Worm (Caenorhabditis elegans) whole organism, L1 larva: ENCODE measurements around the gene C23F12.9.

Experiments used
- C34B4.2 ChIP-seq: sonication (generic microtip); optimal IDR thresholded peaks from 2 replicates; lab custom pipeline; 2017; ENCODE audit warnings: mild to moderate bottlenecking, missing genetic modification characterization, missing compliant biosample characterization
- F16B12.6 ChIP-seq: fragments of 150-350 bp; optimal IDR thresholded peaks from 2 replicates; lab custom pipeline; 2014; ENCODE audit warnings: missing biosample characterization, missing genetic modification characterization
- Y116A8C.19 ChIP-seq: sonication (generic microtip); optimal IDR thresholded peaks from 2 replicates; lab custom pipeline; 2016; ENCODE audit warnings: missing compliant biosample characterization, missing genetic modification characterization, borderline replicate concordance
- aha-1 ChIP-seq: fragments of 150-350 bp; optimal IDR thresholded peaks from 2 replicates; lab custom pipeline; 2014; ENCODE audit warnings: missing biosample characterization, missing genetic modification characterization
- alr-1 ChIP-seq: fragments of 200-800 bp; sonication (Bioruptor generic); optimal IDR thresholded peaks from 2 replicates; lab custom pipeline; 2018; ENCODE audit warnings: borderline replicate concordance, mild to moderate bottlenecking, missing genetic modification characterization, missing compliant biosample characterization
- aly-2 ChIP-seq: fragments of 150-350 bp; optimal IDR thresholded peaks from 2 replicates; lab custom pipeline; 2014; ENCODE audit warnings: missing biosample characterization, missing genetic modification characterization
- blmp-1 ChIP-seq: fragments of 150-350 bp; optimal IDR thresholded peaks from 2 replicates; lab custom pipeline; 2014; ENCODE audit warnings: missing biosample characterization, missing genetic modification characterization
- ceh-90 ChIP-seq: sonication (generic microtip); optimal IDR thresholded peaks from 2 replicates; lab custom pipeline; 2016; ENCODE audit warnings: missing genetic modification characterization, missing compliant biosample characterization
- ces-1 ChIP-seq: fragments of 150-350 bp; optimal IDR thresholded peaks from 2 replicates; lab custom pipeline; 2014; ENCODE audit warnings: missing biosample characterization, missing genetic modification reagents, missing genetic modification characterization
- dpl-1 ChIP-seq, 3 experiments: fragments of 150-350 bp in 2 of 3; sonication (generic microtip) in 1 of 3; optimal IDR thresholded peaks; 2 replicates each; lab custom pipeline; 2014 to 2017; ENCODE audit warnings: missing biosample characterization in 3 of 3, missing genetic modification characterization in 3 of 3, missing genetic modification reagents in 3 of 3
- dsc-1 ChIP-seq: sonication (generic microtip); optimal IDR thresholded peaks from 2 replicates; lab custom pipeline; 2016; ENCODE audit warnings: mild to moderate bottlenecking, missing genetic modification characterization, missing compliant biosample characterization
- efl-1 ChIP-seq, 4 experiments: fragments of 150-350 bp; optimal IDR thresholded peaks in 3 of 4; peaks in 1 of 4; 1 replicate in 1 of 4; 2 replicates in 3 of 4; lab custom pipeline; 2014; ENCODE audit warnings: missing biosample characterization in 2 of 4, missing genetic modification characterization in 2 of 4, missing genetic modification reagents in 2 of 4
- egl-27 ChIP-seq, 2 experiments: fragments of 150-350 bp in 1 of 2; sonication (generic microtip); optimal IDR thresholded peaks; 3 replicates each; lab custom pipeline; 2017 to 2018; ENCODE audit warnings: missing biosample characterization in 2 of 2, missing genetic modification characterization in 2 of 2, missing genetic modification reagents in 2 of 2
- elt-2 ChIP-seq: sonication (generic microtip); optimal IDR thresholded peaks from 2 replicates; lab custom pipeline; 2016; ENCODE audit warnings: missing genetic modification characterization, mild to moderate bottlenecking, inconsistent platforms, missing compliant biosample characterization, missing genetic modification reagents
- fkh-10 ChIP-seq: sonication (generic microtip); optimal IDR thresholded peaks from 2 replicates; lab custom pipeline; 2017; ENCODE audit warnings: missing biosample characterization, missing genetic modification reagents, missing genetic modification characterization
- fkh-8 ChIP-seq: sonication (generic microtip); optimal IDR thresholded peaks from 2 replicates; lab custom pipeline; 2016; ENCODE audit warnings: mild to moderate bottlenecking, missing genetic modification characterization, missing compliant biosample characterization
- hlh-17 ChIP-seq: fragments of 200-800 bp; sonication (Bioruptor generic); optimal IDR thresholded peaks from 2 replicates; lab custom pipeline; 2018; ENCODE audit warnings: missing genetic modification characterization, mild to moderate bottlenecking, missing compliant biosample characterization, moderate library complexity, borderline replicate concordance
- irx-1 ChIP-seq: sonication (generic microtip); optimal IDR thresholded peaks from 2 replicates; lab custom pipeline; 2016; ENCODE audit warnings: missing genetic modification characterization, missing compliant biosample characterization
- lin-14 ChIP-seq: fragments of 200-800 bp; sonication (Bioruptor generic); optimal IDR thresholded peaks from 2 replicates; lab custom pipeline; 2018; ENCODE audit warnings: mild to moderate bottlenecking, missing genetic modification characterization, moderate library complexity, missing compliant biosample characterization
- lin-35 ChIP-seq, 2 experiments: fragments of 150-350 bp; optimal IDR thresholded peaks; 2 replicates each; lab custom pipeline; 2014; ENCODE audit warnings: missing biosample characterization in 2 of 2, missing genetic modification characterization in 2 of 2, missing genetic modification reagents in 2 of 2
- lir-3 ChIP-seq: sonication (generic microtip); optimal IDR thresholded peaks from 2 replicates; lab custom pipeline; 2016; ENCODE audit warnings: mild to moderate bottlenecking, missing genetic modification characterization, moderate library complexity, missing compliant biosample characterization; ENCODE audit not compliant: poor library complexity
- lsy-2 ChIP-seq, 2 experiments: fragments of 150-350 bp; optimal IDR thresholded peaks; 2 replicates each; lab custom pipeline; 2014; ENCODE audit warnings: missing biosample characterization in 2 of 2, missing genetic modification characterization in 2 of 2
- mab-9 ChIP-seq: fragments of 200-800 bp; sonication (Bioruptor generic); IDR thresholded peaks from 2 replicates; pipeline ENCODE4 v1.3.6; 2022; ENCODE audit warnings: missing genetic modification reagents, missing genetic modification characterization, missing compliant biosample characterization
- nhr-11 ChIP-seq: fragments of 150-350 bp; optimal IDR thresholded peaks from 2 replicates; lab custom pipeline; 2014; ENCODE audit warnings: missing biosample characterization, missing genetic modification characterization
- nhr-12 ChIP-seq: sonication (generic microtip); optimal IDR thresholded peaks from 2 replicates; lab custom pipeline; 2017; ENCODE audit warnings: missing biosample characterization, missing genetic modification characterization
- nhr-20 ChIP-seq: sonication (generic microtip); optimal IDR thresholded peaks from 2 replicates; lab custom pipeline; 2016; ENCODE audit warnings: mild to moderate bottlenecking, missing genetic modification characterization, missing compliant biosample characterization
- nhr-47 ChIP-seq: sonication (generic microtip); optimal IDR thresholded peaks from 2 replicates; lab custom pipeline; 2016; ENCODE audit warnings: mild to moderate bottlenecking, missing genetic modification characterization, moderate library complexity, missing compliant biosample characterization
- nhr-71 ChIP-seq: sonication (generic microtip); optimal IDR thresholded peaks from 2 replicates; lab custom pipeline; 2016; ENCODE audit warnings: mild to moderate bottlenecking, missing genetic modification characterization, moderate library complexity, missing compliant biosample characterization
- nhr-77 ChIP-seq: fragments of 150-350 bp; optimal IDR thresholded peaks from 2 replicates; lab custom pipeline; 2014; ENCODE audit warnings: missing biosample characterization, missing genetic modification characterization
- nhr-85 ChIP-seq: sonication (generic microtip); peaks from one replicate; lab custom pipeline; 2016; ENCODE audit warnings: missing genetic modification characterization, inconsistent platforms, missing compliant biosample characterization
- pag-3 ChIP-seq: sonication (generic microtip); optimal IDR thresholded peaks from 2 replicates; lab custom pipeline; 2017; ENCODE audit warnings: missing genetic modification characterization, mild to moderate bottlenecking, missing compliant biosample characterization, antibody characterized with exemption, borderline replicate concordance; ENCODE audit not compliant: insufficient read depth
- pax-3 ChIP-seq: fragments of 200-800 bp; sonication (Bioruptor generic); optimal IDR thresholded peaks from 2 replicates; lab custom pipeline; 2018; ENCODE audit warnings: mild to moderate bottlenecking, missing genetic modification characterization, moderate library complexity, missing compliant biosample characterization
- pqm-1 ChIP-seq: sonication (generic microtip); optimal IDR thresholded peaks from 3 replicates; lab custom pipeline; 2017; ENCODE audit warnings: missing biosample characterization, missing genetic modification characterization
- skn-1 ChIP-seq: fragments of 150-350 bp; optimal IDR thresholded peaks from 2 replicates; lab custom pipeline; 2014; ENCODE audit warnings: missing biosample characterization, missing genetic modification characterization
- sptf-1 ChIP-seq: fragments of 150-350 bp; optimal IDR thresholded peaks from 2 replicates; lab custom pipeline; 2014; ENCODE audit warnings: missing biosample characterization, missing genetic modification characterization
- swsn-7 ChIP-seq: sonication (generic microtip); optimal IDR thresholded peaks from 2 replicates; lab custom pipeline; 2016; ENCODE audit warnings: missing genetic modification characterization, missing compliant biosample characterization
- tbx-2 ChIP-seq: sonication (generic microtip); optimal IDR thresholded peaks from 2 replicates; lab custom pipeline; 2016; ENCODE audit warnings: missing genetic modification characterization, missing compliant biosample characterization
- tlp-1 ChIP-seq: fragments of 150-350 bp; optimal IDR thresholded peaks from 2 replicates; lab custom pipeline; 2014; ENCODE audit warnings: missing biosample characterization, missing genetic modification characterization
- unc-30 ChIP-seq: sonication (generic microtip); optimal IDR thresholded peaks from 2 replicates; lab custom pipeline; 2017; ENCODE audit warnings: missing biosample characterization, missing genetic modification characterization
- unc-62 ChIP-seq: fragments of 150-350 bp; optimal IDR thresholded peaks from 2 replicates; lab custom pipeline; 2014; ENCODE audit warnings: missing biosample characterization, missing genetic modification reagents, missing genetic modification characterization
- unc-98 ChIP-seq: fragments of 200-800 bp; sonication (Bioruptor generic); IDR thresholded peaks from 2 replicates; pipeline ENCODE4 v1.3.6; 2022; ENCODE audit warnings: missing genetic modification characterization, missing compliant biosample characterization
- vab-15 ChIP-seq: sonication (generic microtip); optimal IDR thresholded peaks from 2 replicates; lab custom pipeline; 2017; ENCODE audit warnings: missing genotype, mild to moderate bottlenecking, missing genetic modification characterization, missing compliant biosample characterization
- ztf-11 ChIP-seq, 2 experiments: sonication (generic microtip); optimal IDR thresholded peaks; 2 replicates each; lab custom pipeline; 2016 to 2017; ENCODE audit warnings: missing genetic modification characterization in 2 of 2, missing biosample characterization in 1 of 2, missing compliant biosample characterization in 1 of 2

C23F12.9 gene

ce11 chrX:9411675-9412074 is 17.8 kb downstream of the C23F12.9 start:
- TF ChIP-seq dsc-1 (tag; lab: Kevin White, UChicago) (peak; percentile 35), sptf-1 (tag; lab: Kevin White, UChicago) (no peak), skn-1 (tag; lab: Kevin White, UChicago) (peak; percentile 1), C34B4.2 (tag; lab: Kevin White, UChicago) (no peak), nhr-77 (tag; lab: Kevin White, UChicago) (peak; percentile 20), Y116A8C.19 (tag; lab: Kevin White, UChicago) (no peak), ces-1 (GFP tag; lab: Kevin White, UChicago) (no peak), lin-14 (peak; percentile 38), lir-3 (tag; lab: Kevin White, UChicago) (no peak), aha-1 (no peak), egl-27 (tag; optimal IDR thresholded peaks at IDR 0.05; lab: Kevin White, UChicago) (no peak)
- TF ChIP-seq, all 84 proteins: peak for 4

- TF ChIP-seq ztf-11 (tag; optimal IDR thresholded peaks at IDR 0.05; lab: Kevin White, UChicago) (no peak), nhr-12 (tag; lab: Kevin White, UChicago) (no peak), pag-3 (tag; lab: Kevin White, UChicago) (no peak), unc-30 (tag; lab: Kevin White, UChicago) (no peak), pax-3 (tag; lab: Kevin White, UChicago) (no peak), tbx-2 (tag; lab: Kevin White, UChicago) (no peak), alr-1 (tag; lab: Kevin White, UChicago) (no peak), vab-15 (tag; lab: Kevin White, UChicago) (no peak), irx-1 (tag; lab: Kevin White, UChicago) (no peak), tlp-1 (tag; lab: Kevin White, UChicago) (no peak)
Observed at ce11 chrX:9417326-9417725, 23.5 kb downstream of the C23F12.9 start.

ce11 chrX:9417948-9418347 is 24.1 kb downstream of the C23F12.9 start:
- no peak for TF ChIP-seq F16B12.6 (tag; lab: Kevin White, UChicago)
- TF ChIP-seq efl-1 (optimal IDR thresholded peaks at IDR 0.05; lab: Kevin White, UChicago): no peak
- peak in 1 of 2 experiments; percentile 90 for TF ChIP-seq efl-1 (GFP tag; optimal IDR thresholded peaks at IDR 0.05 in 1 of 2; lab: Kevin White, UChicago)
- TF ChIP-seq unc-30 (tag; lab: Kevin White, UChicago): no peak
- TF ChIP-seq pag-3 (tag; lab: Kevin White, UChicago): no peak

DNA sequence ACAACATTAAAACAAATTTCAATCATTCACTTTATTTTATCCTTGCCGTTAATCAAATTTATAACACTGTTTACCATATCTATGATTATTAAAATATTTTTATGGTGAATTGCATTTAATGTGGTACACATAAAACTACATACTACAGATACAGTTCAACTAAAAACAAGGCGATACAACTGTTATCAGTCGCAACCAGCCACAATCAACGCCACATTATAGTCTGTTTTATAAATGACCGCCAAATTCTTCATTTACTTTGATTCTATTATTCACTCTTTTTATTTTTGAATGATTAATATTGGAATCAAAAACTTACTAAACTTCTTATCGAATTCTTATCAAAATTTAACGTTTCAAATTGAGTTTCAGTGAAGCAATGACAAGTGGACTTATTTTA is 34.2 kb downstream of the C23F12.9 start, which contains the start of gene B0272.4:
B0272.4 (plus strand) TSS at position 373 of the 400 bp plus-strand sequence.
- TF ChIP-seq lin-14 (peak; percentile 7), nhr-20 (tag; lab: Kevin White, UChicago) (peak; percentile 58), lin-35 (GFP tag; optimal IDR thresholded peaks at IDR 0.05; lab: Kevin White, UChicago) (peak in 1 of 2 experiments; percentile 29), nhr-71 (tag; lab: Kevin White, UChicago) (peak; percentile 8), elt-2 (peak; percentile 89), aly-2 (no peak), lsy-2 (tag; optimal IDR thresholded peaks at IDR 0.05; lab: Kevin White, UChicago) (no peak)

ce11 chrX:9431002-9431482 is 37.2 kb downstream of the C23F12.9 start, which contains the start of gene B0272.3:
B0272.3 (plus strand) TSS chrX:9431432.
- no peak for TF ChIP-seq aha-1
- TF ChIP-seq fkh-8 (tag; lab: Kevin White, UChicago): no peak
- no peak for TF ChIP-seq hlh-17 (GFP tag; lab: Kevin White, UChicago)
- no peak for TF ChIP-seq fkh-10 (GFP tag; lab: Kevin White, UChicago)
- TF ChIP-seq egl-27 (tag; optimal IDR thresholded peaks at IDR 0.05; lab: Kevin White, UChicago): no peak
- no peak for TF ChIP-seq mab-9 (GFP tag; lab: Robert Waterston, UW)
- TF ChIP-seq pqm-1 (tag; lab: Kevin White, UChicago): no peak
- TF ChIP-seq nhr-11: no peak
- TF ChIP-seq swsn-7 (tag; lab: Kevin White, UChicago): peak; percentile 38
- TF ChIP-seq unc-98 (GFP tag; lab: Robert Waterston, UW): no peak
- no peak for TF ChIP-seq ces-1 (GFP tag; lab: Kevin White, UChicago)
- TF ChIP-seq nhr-20 (tag; lab: Kevin White, UChicago): peak; percentile 95
- TF ChIP-seq nhr-85 (tag; lab: Kevin White, UChicago): peak; percentile 85
- TF ChIP-seq tlp-1 (tag; lab: Kevin White, UChicago): no peak
- peak; percentile 63 for TF ChIP-seq blmp-1 (tag; lab: Kevin White, UChicago)
- TF ChIP-seq nhr-47 (tag; lab: Kevin White, UChicago): peak; percentile 20
- TF ChIP-seq ceh-90 (tag; lab: Kevin White, UChicago): no peak
- TF ChIP-seq dpl-1 (GFP tag; optimal IDR thresholded peaks at IDR 0.05; lab: Kevin White, UChicago): peak in 1 of 3 experiments; percentile 20
- TF ChIP-seq unc-62: no peak
